Fruit fly (Drosophila melanogaster): ENCODE data around the gene REPTOR-BP.
A peak's percentile ranks its signal among the peaks of the same experiment; 100 is the strongest.

The REPTOR-BP gene

DNA sequence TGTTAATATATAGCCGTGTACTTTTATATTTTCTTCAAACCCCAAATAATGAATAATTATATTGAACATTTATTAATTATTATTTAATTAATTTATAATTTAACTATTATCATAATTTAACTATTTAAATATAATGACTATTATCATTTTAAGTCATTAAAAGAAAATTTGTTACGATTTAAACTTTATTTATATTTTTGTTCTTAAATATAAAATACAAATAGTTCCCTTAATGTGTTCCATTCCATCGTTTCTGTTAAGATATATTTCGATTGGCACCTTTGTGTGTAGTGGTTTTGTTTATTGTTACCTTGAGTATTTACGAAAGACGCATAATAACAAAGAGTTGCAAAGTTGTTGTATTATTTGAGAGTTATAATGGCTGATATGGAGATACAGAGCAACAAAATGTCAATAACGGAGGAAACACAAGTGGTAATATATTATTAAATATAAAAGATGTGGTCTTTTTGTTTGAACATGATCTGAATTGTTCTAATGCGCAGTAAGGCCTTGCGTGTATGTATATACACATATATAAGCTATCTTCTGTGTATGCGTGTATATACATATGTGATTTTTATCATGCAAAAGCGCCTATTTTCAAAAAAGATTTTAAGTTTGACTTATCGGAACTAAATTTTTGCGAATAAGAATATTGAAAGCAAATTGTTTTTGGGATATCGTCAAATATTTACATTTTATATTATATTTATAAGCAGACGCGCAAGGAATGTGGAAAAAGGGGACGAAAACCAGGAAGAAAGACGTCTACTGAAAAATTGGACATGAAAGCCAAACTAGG is at the start of gene REPTOR-BP:
Gene REPTOR-BP, plus strand, starts transcription at position 296 of the 805 bp plus-strand sequence.
- TF ChIP-seq Dp (GFP tag; optimal IDR thresholded peaks at IDR 0.05) (peak; percentile 41), HLHmδ (GFP tag; optimal IDR thresholded peaks at IDR 0.05) (no peak), CG12659 (GFP tag; optimal IDR thresholded peaks at IDR 0.05) (no peak), sens (GFP tag) (peak; percentile 59), nau (GFP tag; optimal IDR thresholded peaks at IDR 0.05) (no peak), cg (GFP tag; optimal IDR thresholded peaks at IDR 0.05) (peak; percentile 95), pzg (GFP tag; optimal IDR thresholded peaks at IDR 0.05) (peak; percentile 22), CG30020 (tag; optimal IDR thresholded peaks at IDR 0.05) (peak; percentile 97), CG18262 (tag; optimal IDR thresholded peaks at IDR 0.05) (peak; percentile 0), CG1024 (GFP tag; IDR thresholded peaks at IDR 0.05) (peak; percentile 28; the same call in 1 of the 2 replicates), nom (GFP tag; optimal IDR thresholded peaks at IDR 0.05) (peak; percentile 6), esg (GFP tag; conservative IDR thresholded peaks at IDR 0.05) (no peak), YL-1 (GFP tag; optimal IDR thresholded peaks at IDR 0.05) (peak; percentile 76), Pdp1 (GFP tag; optimal IDR thresholded peaks at IDR 0.05) (peak in 1 of 2 experiments; percentile 18), pfk (GFP tag; optimal IDR thresholded peaks at IDR 0.05) (peak; percentile 89), CG17361 (GFP tag; IDR thresholded peaks at IDR 0.05) (peak; percentile 22; the same call in 1 of the 3 replicates), CG32767 (GFP tag; IDR thresholded peaks at IDR 0.05) (peak; percentile 53; the same call in 1 of the 2 replicates), MESR4 (GFP tag; optimal IDR thresholded peaks at IDR 0.05) (peak; percentile 83), CG1603 (tag; optimal IDR thresholded peaks at IDR 0.05) (peak; percentile 99), eve (GFP tag; optimal IDR thresholded peaks at IDR 0.05) (peak in 1 of 2 experiments; percentile 44), CG17568 (GFP tag; optimal IDR thresholded peaks at IDR 0.05) (peak; percentile 14), CG13624 (GFP tag; optimal IDR thresholded peaks at IDR 0.05) (peak; percentile 82), E2f2 (GFP tag; IDR thresholded peaks at IDR 0.05) (peak; percentile 58), CG4617 (GFP tag; optimal IDR thresholded peaks at IDR 0.05; ENCODE audit: borderline replicate concordance) (peak; percentile 5), corto (GFP tag; optimal IDR thresholded peaks at IDR 0.05) (peak; percentile 76), Dref (GFP tag; IDR thresholded peaks at IDR 0.05) (no peak), CG9437 (GFP tag; optimal IDR thresholded peaks at IDR 0.05) (no peak), Elba2 (GFP tag; optimal IDR thresholded peaks at IDR 0.05) (peak; percentile 48), wek (GFP tag; optimal IDR thresholded peaks at IDR 0.05) (peak; percentile 47), CG12104 (GFP tag; optimal IDR thresholded peaks at IDR 0.05) (no peak), lbe (GFP tag; optimal IDR thresholded peaks at IDR 0.05) (peak; percentile 71)

DNA sequence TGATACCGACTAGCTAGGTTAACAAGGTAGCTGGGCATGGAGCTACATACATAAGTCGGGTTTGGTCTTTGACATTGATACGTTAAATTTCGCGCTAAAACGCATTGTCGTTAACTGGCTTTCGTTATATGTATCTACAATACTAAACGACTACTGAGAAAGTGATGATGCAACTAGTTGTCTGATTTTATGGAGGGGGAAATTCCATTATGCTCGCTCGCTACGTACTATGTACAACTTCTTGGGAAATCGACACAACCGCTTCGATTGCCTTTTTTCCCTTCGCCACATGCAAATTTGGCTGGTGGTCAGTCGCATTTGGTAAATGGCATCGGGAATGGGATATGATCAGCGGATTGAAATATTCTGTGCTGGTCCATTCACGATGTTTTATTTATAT is 43.9 kb upstream of the REPTOR-BP start:
- TF ChIP-seq CG2875 (GFP tag; optimal IDR thresholded peaks at IDR 0.05) (no peak), HLH3B (GFP tag; IDR thresholded peaks at IDR 0.05) (0 out of 2 replicates have a peak, but pooled peaks have one; percentile 8), cad (GFP tag; optimal IDR thresholded peaks at IDR 0.05) (peak; percentile 5), scrt (GFP tag; optimal IDR thresholded peaks at IDR 0.05) (peak; percentile 36), Hmr (GFP tag; optimal IDR thresholded peaks at IDR 0.05) (no peak), Pdp1 (GFP tag; optimal IDR thresholded peaks at IDR 0.05) (peak in 1 of 2 experiments; percentile 96), CG4854 (GFP tag; optimal IDR thresholded peaks at IDR 0.05) (no peak), Adf1 (GFP tag; IDR thresholded peaks at IDR 0.05) (no peak), CG2199 (GFP tag; IDR thresholded peaks at IDR 0.05) (0 out of 3 replicates have a peak, but pooled peaks have one; percentile 32), fu2 (GFP tag; optimal IDR thresholded peaks at IDR 0.05) (no peak), Dip2 (GFP tag; IDR thresholded peaks at IDR 0.05) (no peak), nerfin-1 (tag; optimal IDR thresholded peaks at IDR 0.05) (peak; percentile 52), eve (GFP tag; optimal IDR thresholded peaks at IDR 0.05) (peak in 1 of 2 experiments; percentile 75), CG15479 (GFP tag; optimal IDR thresholded peaks at IDR 0.05) (peak; percentile 14), sens (GFP tag) (peak; percentile 40), NFAT (GFP tag; IDR thresholded peaks at IDR 0.05) (no peak), zfh2 (GFP tag; optimal IDR thresholded peaks at IDR 0.05) (no peak), mld (GFP tag; IDR thresholded peaks at IDR 0.05; ENCODE audit: partially characterized antibody) (no peak)
